Worm (Caenorhabditis elegans): Measurements from ENCODE around the gene spc-2.

spc-2 gene

DNA sequence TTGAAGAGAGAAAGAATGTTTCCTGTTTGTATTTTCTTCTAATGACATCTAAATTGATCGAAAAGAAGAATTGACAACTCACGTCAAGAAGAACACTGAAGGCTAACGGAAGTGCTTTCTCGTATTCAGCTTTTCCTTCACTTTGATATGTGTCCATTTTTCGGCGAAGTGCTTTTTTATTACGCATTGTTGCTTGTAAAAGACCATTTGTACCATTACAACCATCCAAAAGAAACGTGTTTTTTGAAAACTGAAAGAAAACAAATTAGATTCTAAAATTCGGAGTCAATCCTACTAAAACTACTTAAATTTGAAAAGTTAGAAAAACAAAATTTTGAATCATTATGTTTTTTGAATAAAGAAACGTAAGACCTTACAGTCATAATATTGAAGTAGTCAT is 17.4 kb downstream of the spc-2 start:
- TF ChIP-seq nhr-11 (tag; optimal IDR thresholded peaks at IDR 0.05) (no peak), ztf-4 (tag; optimal IDR thresholded peaks at IDR 0.05) (no peak), nhr-77 (tag; optimal IDR thresholded peaks at IDR 0.05) (no peak), ztf-11 (tag; optimal IDR thresholded peaks at IDR 0.05) (no peak), lin-11 (tag; optimal IDR thresholded peaks at IDR 0.05) (no peak), ZK546.5 (tag; optimal IDR thresholded peaks at IDR 0.05) (no peak), peb-1 (tag; optimal IDR thresholded peaks at IDR 0.05) (no peak), C34F6.9 (tag; optimal IDR thresholded peaks at IDR 0.05) (no peak), sma-9 (GFP tag; optimal IDR thresholded peaks at IDR 0.05) (no peak), sma-9 (tag; optimal IDR thresholded peaks at IDR 0.05) (no peak), nhr-12 (tag; optimal IDR thresholded peaks at IDR 0.05) (no peak), F13H6.1 (tag; optimal IDR thresholded peaks at IDR 0.05) (no peak), nhr-25 (tag; optimal IDR thresholded peaks at IDR 0.05) (no peak), sma-3 (GFP tag; optimal IDR thresholded peaks at IDR 0.05) (no peak), mab-5 (tag; optimal IDR thresholded peaks at IDR 0.05) (no peak), unc-55 (GFP tag; optimal IDR thresholded peaks at IDR 0.05) (no peak)

DNA sequence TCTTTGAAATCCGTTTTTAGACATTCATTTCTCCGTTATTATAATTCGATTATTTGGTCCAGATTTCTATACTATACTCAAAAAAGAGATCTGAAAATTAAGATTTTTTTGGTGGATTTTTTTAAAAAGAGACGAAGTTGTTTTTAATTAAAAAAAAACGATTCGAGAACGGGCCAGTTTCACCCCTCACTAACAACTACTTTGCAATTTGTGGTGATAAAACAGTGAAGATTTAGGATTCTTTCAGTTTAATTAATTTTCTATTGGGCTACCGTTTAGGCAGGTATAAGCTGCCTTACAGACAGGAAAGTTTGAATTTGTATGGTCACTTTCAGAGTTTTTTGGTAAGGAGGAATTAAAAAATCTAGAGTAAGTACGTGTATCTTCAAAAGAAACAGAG is 19.4 kb downstream of the spc-2 start, which contains the start of gene unc-36:
unc-36 (minus strand) TSS at position 101 of the 400 bp plus-strand sequence.
- TF ChIP-seq skn-1 (tag; optimal IDR thresholded peaks at IDR 0.05) = no peak
- no peak for TF ChIP-seq ztf-4 (tag; optimal IDR thresholded peaks at IDR 0.05)
- TF ChIP-seq lin-39 (tag; optimal IDR thresholded peaks at IDR 0.05) = no peak
- TF ChIP-seq sma-3 (GFP tag; optimal IDR thresholded peaks at IDR 0.05) = no peak
- no peak for TF ChIP-seq zag-1 (tag; optimal IDR thresholded peaks at IDR 0.05)
- no peak for TF ChIP-seq lin-13 (GFP tag; optimal IDR thresholded peaks at IDR 0.05)
- TF ChIP-seq F13H6.1 (tag; optimal IDR thresholded peaks at IDR 0.05) = no peak
- TF ChIP-seq aly-2 (tag; optimal IDR thresholded peaks at IDR 0.05) = no peak
- no peak for TF ChIP-seq peb-1 (tag; optimal IDR thresholded peaks at IDR 0.05)
- TF ChIP-seq elt-3 (tag; optimal IDR thresholded peaks at IDR 0.05) = no peak
- TF ChIP-seq fos-1 (tag; optimal IDR thresholded peaks at IDR 0.05) = no peak
- no peak for TF ChIP-seq nhr-129 (tag; optimal IDR thresholded peaks at IDR 0.05)
- TF ChIP-seq crh-2 (tag; optimal IDR thresholded peaks at IDR 0.05) = no peak

DNA sequence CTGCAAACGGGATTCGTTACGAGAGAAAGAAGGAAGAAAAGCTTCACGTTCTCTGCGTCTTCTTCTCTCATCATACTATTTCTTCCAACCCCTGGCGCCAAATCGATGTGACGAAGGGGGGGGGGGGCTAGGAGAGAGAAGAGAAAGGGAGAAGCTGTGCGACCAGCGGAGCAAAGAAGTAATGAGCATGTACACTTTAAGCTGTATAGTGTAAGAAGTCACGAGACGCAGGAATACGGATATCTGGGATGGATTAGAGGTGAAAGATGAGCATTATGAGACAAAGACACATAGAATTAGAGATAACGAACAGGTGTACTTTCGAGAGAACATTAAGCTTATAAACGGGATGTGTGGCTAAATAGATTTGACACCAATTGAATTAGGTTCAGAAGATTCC is 20.1 kb downstream of the spc-2 start:
- TF ChIP-seq sma-9 (GFP tag; optimal IDR thresholded peaks at IDR 0.05) = peak; percentile 41
- no peak for TF ChIP-seq sma-9 (tag; optimal IDR thresholded peaks at IDR 0.05)
- peak; percentile 23 for TF ChIP-seq lin-13 (GFP tag; optimal IDR thresholded peaks at IDR 0.05)
- TF ChIP-seq sem-4 (tag; optimal IDR thresholded peaks at IDR 0.05) = peak; percentile 41
- no peak for TF ChIP-seq blmp-1 (tag; optimal IDR thresholded peaks at IDR 0.05; ENCODE audit: insufficient read depth)
- TF ChIP-seq nhr-129 (tag; optimal IDR thresholded peaks at IDR 0.05) = peak; percentile 46
- TF ChIP-seq nhr-77 (tag; optimal IDR thresholded peaks at IDR 0.05) = no peak
- TF ChIP-seq lsy-2 (tag; optimal IDR thresholded peaks at IDR 0.05) = peak in 1 of 2 experiments; percentile 68
- TF ChIP-seq unc-39 (tag; optimal IDR thresholded peaks at IDR 0.05) = no peak
- TF ChIP-seq peb-1 (tag; optimal IDR thresholded peaks at IDR 0.05) = no peak
- peak; percentile 49 for TF ChIP-seq crh-2 (tag; optimal IDR thresholded peaks at IDR 0.05)
- peak; percentile 77 for TF ChIP-seq F13H6.1 (tag; optimal IDR thresholded peaks at IDR 0.05)
- peak; percentile 43 for TF ChIP-seq Y55F3AM.14 (GFP tag; optimal IDR thresholded peaks at IDR 0.05)
- TF ChIP-seq zag-1 (tag; optimal IDR thresholded peaks at IDR 0.05) = peak; percentile 56
- peak; percentile 74 for TF ChIP-seq C34F6.9 (tag; optimal IDR thresholded peaks at IDR 0.05)
- no peak for TF ChIP-seq alr-1 (tag; optimal IDR thresholded peaks at IDR 0.05)
- TF ChIP-seq mab-5 (tag; optimal IDR thresholded peaks at IDR 0.05) = peak; percentile 33
- TF ChIP-seq unc-55 (GFP tag; optimal IDR thresholded peaks at IDR 0.05) = peak; percentile 83
- peak; percentile 30 for TF ChIP-seq lin-11 (tag; optimal IDR thresholded peaks at IDR 0.05)

DNA sequence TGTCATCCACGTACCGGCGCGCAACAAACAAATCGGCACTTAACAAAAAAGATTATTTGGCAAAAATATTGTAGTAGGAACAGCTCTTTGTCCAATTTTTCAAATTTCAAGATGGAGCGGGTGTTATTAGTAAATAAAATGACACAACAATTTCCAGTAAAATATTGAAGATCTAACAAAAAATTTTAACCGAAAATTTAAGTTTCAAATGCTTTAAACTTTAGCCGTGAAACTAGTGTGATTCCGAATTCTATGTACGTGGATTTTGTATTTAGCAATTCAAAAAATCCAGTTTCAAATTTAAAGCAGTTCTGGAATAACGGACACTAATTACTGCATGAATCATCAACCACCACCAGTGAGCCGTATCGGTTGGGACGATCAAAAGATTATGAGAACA is 21.1 kb downstream of the spc-2 start, which contains the start of gene snb-5:
snb-5 (plus strand) TSS at position 301 of the 400 bp plus-strand sequence.
- TF ChIP-seq elt-1 (tag; optimal IDR thresholded peaks at IDR 0.05) (no peak), lin-11 (tag; optimal IDR thresholded peaks at IDR 0.05) (no peak), lsy-2 (tag; optimal IDR thresholded peaks at IDR 0.05) (no peak), nhr-12 (tag; optimal IDR thresholded peaks at IDR 0.05) (no peak), unc-55 (GFP tag; optimal IDR thresholded peaks at IDR 0.05) (no peak), sma-9 (GFP tag; optimal IDR thresholded peaks at IDR 0.05) (no peak), sma-9 (tag; optimal IDR thresholded peaks at IDR 0.05) (no peak), nhr-77 (tag; optimal IDR thresholded peaks at IDR 0.05) (no peak), unc-62 (GFP tag; optimal IDR thresholded peaks at IDR 0.05) (no peak), aly-2 (tag; optimal IDR thresholded peaks at IDR 0.05) (no peak), mbf-1 (tag; optimal IDR thresholded peaks at IDR 0.05) (no peak), lin-39 (tag; optimal IDR thresholded peaks at IDR 0.05) (no peak), Y55F3AM.14 (GFP tag; optimal IDR thresholded peaks at IDR 0.05) (no peak), ZK546.5 (tag; optimal IDR thresholded peaks at IDR 0.05) (no peak)

All from whole organism, L2 larva.